Worm (Caenorhabditis elegans) whole organism, late embryonic: ENCODE measurements around the gene C01G10.4.

ENCODE experiments used
- ceh-2 ChIP-seq: sonication (generic microtip); optimal IDR thresholded peaks from 2 replicates; lab custom pipeline; 2016; ENCODE audit warnings: missing genotype, missing genetic modification characterization, missing compliant biosample characterization
- dmd-4 ChIP-seq: sonication (generic microtip); optimal IDR thresholded peaks from 2 replicates; lab custom pipeline; 2016; ENCODE audit warnings: borderline replicate concordance, missing genetic modification characterization, missing compliant biosample characterization
- mec-3 ChIP-seq: sonication (generic microtip); optimal IDR thresholded peaks from 2 replicates; lab custom pipeline; 2016; ENCODE audit warnings: borderline replicate concordance, missing genetic modification characterization, missing compliant biosample characterization
- nfya-1 ChIP-seq: sonication (generic microtip); optimal IDR thresholded peaks from 2 replicates; lab custom pipeline; 2017; ENCODE audit warnings: missing genetic modification characterization, mild to moderate bottlenecking, missing compliant biosample characterization, antibody characterized with exemption, moderate library complexity
- unc-3 ChIP-seq, 2 experiments: fragments of 200-800 bp in 1 of 2; sonication (Bioruptor generic) in 1 of 2; sonication (generic microtip) in 1 of 2; conservative IDR thresholded peaks in 1 of 2; optimal IDR thresholded peaks in 1 of 2; 2 replicates each; pipeline versions ENCODE4 v1.3.6 to Lab custom; 2016 to 2022; ENCODE audit warnings: missing compliant biosample characterization in 2 of 2, missing genetic modification characterization in 2 of 2, missing genetic modification reagents in 1 of 2

DNA sequence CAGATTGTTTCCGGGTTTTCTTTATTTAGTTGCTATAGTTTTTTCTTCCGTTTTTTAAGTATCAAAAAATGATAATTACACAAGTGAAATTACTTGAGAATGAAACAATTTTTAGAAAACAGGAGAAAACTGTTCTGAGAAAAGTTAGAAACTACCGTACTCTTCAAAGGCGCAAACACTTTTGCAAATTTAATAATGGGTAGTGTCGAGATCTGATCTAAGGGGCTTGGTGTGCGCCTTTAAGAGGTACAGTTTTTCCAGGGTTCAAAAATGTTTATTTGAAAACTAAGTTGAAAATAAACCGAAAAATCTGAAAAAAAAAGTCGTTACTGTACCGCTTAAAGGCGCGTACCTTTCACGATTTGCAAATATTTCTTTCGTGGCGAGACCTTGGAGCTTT lies 28.9 kb upstream of the C01G10.4 start:
- TF ChIP-seq ceh-2 (tag; lab: Kevin White, UChicago), result no peak
- no peak for TF ChIP-seq dmd-4 (tag; lab: Kevin White, UChicago)
- TF ChIP-seq mec-3 (tag; lab: Kevin White, UChicago), result no peak
- no peak for TF ChIP-seq unc-3 (GFP tag; conservative IDR thresholded peaks at IDR 0.05; lab: Robert Waterston, UW)
- TF ChIP-seq unc-3 (tag; optimal IDR thresholded peaks at IDR 0.05; lab: Kevin White, UChicago), result no peak
- no peak for TF ChIP-seq nfya-1 (tag; lab: Kevin White, UChicago)
